Worm (Caenorhabditis elegans) whole organism, dauer: ENCODE results near the gene oac-51.
"Not testable (repeated sequence)": the region's sequence is repeated elsewhere in the genome, so short reads cannot be mapped to it uniquely, and the experiment has no call there.

Experiments
- unc-62 ChIP-seq: sonication (generic microtip); optimal IDR thresholded peaks from 2 replicates; lab custom pipeline; 2017; ENCODE audit warnings: missing biosample characterization, missing genetic modification reagents, missing genetic modification characterization

oac-51 gene

DNA sequence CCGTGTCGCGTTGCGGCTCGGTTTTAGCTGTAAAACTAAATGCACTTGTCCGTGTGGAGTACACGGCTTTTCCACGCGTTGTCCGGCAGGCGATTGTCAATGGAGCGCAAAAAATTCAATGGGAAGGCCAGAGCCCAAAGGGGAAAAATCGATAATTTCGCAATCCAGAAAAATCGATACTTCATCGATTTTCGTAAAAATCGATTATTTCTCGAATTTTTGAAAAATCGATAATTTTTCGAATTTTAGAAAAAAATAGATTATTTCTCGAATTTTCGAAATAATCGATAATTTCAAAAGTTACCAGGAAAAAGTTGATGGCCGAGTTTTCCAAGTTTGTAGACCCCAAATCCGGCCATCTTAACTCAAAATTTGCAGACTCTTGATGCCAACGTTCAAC is 17.1 kb upstream of the oac-51 start:
- no peak for TF ChIP-seq unc-62

DNA sequence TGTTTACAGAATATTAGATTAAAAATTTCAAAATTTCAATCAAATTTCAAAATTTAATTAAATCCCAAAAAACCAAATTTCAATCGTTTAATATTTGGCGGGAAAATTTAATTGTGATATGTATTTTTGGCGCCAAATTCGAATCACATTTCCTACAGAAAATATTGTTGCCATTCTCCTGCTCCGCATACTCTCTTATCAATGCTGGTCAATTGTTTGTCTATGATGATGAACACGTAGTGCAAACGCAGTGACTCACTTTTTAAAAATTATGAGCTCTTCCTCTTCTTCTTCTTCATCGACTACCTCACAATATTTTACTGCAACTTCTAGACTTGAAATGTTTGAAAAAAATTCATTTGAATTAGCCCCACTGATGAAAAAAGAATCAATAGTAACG is 10.2 kb upstream of the oac-51 start, which contains the start of gene trpl-2:
trpl-2 (plus strand) TSS at position 210 of the 400 bp plus-strand sequence.
- TF ChIP-seq unc-62 = no peak

- TF ChIP-seq unc-62 = no peak
Observed at ce11 chrIV:4338217-4338616, 1.6 kb downstream of the oac-51 start.

DNA sequence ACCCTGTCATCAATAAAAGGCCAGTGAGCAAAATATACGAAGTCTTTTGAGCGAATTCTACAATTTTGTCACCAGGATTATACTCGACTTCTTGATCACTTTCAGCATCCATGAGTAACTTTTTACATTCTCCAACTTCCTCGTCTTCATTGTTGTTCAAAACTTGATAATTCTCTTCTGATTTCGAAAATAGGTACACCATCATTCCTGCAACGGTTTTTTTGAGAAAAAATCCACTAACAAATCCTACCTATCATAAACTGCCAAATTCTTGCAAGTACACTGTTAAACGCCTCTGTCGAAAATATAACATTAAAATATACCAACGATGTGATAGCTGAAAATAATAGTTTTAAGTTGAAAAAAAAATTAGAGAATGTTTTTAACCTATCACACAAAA is 8.2 kb downstream of the oac-51 start:
- no peak for TF ChIP-seq unc-62

ce11 chrIV:4346512-4346911 is 9.9 kb downstream of the oac-51 start, which contains the start of gene oac-52:
TSS of gene oac-52 (minus strand) at chrIV:4346612.
- no peak for TF ChIP-seq unc-62

ce11 chrIV:4347578-4348003 is 11.0 kb downstream of the oac-51 start:
- no peak for TF ChIP-seq unc-62

- TF ChIP-seq unc-62 = not testable (repeated sequence)
Observed at ce11 chrIV:4348146-4348545, 11.5 kb downstream of the oac-51 start, which contains the start of gene W03B1.5. TSS of gene W03B1.5 (plus strand) at chrIV:4348446.

- no peak for TF ChIP-seq unc-62
Observed at ce11 chrIV:4356879-4357278, 20.3 kb downstream of the oac-51 start, which contains the start of gene W03B1.9. TSS of gene W03B1.9 (minus strand) at chrIV:4356979.

- TF ChIP-seq unc-62 = no peak
Observed at ce11 chrIV:4357296-4357695, 20.7 kb downstream of the oac-51 start, which contains the start of gene sars-2. TSS of gene sars-2 (plus strand) at chrIV:4357636.

ce11 chrIV:4359653-4360052 is 23.1 kb downstream of the oac-51 start, which contains the start of gene F55F10.3:
TSS of gene F55F10.3 (plus strand) at chrIV:4359953.
- no peak for TF ChIP-seq unc-62

ce11 chrIV:4360497-4360896 is 23.9 kb downstream of the oac-51 start, which contains the start of gene F55F10.1:
TSS of gene F55F10.1 (plus strand) at chrIV:4360837.
- TF ChIP-seq unc-62 = no peak

DNA sequence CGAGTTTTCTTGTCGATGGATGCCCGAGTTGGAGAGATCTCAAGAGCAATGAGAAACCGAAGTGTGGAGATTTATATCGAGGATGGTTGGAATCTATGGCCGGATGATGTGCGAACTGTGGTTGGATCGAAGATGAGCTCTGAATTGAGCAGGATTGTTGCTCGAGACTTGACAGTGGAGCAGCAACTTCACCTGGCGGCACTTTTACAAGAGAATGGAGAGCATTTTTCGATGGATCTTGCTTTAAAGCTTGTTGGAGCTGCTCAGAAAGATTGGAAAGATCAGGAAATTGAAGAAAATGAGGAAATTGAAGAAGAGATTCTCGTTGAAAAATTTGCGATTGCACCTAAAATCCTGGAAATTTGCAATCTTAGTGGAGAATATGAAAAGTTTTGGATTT is 32.5 kb downstream of the oac-51 start:
- no peak for TF ChIP-seq unc-62

DNA sequence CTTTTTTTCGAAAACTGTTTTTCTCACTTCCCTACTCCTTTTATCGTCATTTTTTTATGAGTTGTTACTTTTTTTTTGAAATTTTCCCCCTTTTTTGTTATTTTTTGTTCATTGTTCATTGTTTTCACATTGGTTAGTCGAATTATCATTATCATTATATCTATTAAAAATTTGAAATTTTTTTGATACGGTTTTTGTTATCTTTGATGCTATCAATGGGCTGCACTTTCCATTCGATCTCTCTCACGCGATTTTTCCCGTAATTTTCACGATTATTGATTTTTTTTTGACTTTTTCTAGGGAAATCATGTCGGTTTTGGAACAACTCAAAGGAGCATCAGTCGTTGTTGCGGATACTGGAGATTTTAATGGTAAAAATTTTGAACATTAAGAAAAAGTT is 49.8 kb downstream of the oac-51 start, which contains the start of gene tald-1:
tald-1 (plus strand) TSS at position 301 of the 400 bp plus-strand sequence.
- TF ChIP-seq unc-62 = no peak

ce11 chrIV:4390438-4390894 is 53.9 kb downstream of the oac-51 start, which contains the start of the genes rpl-7A and set-21:
TSS of gene rpl-7A (minus strand) at chrIV:4390590.
TSS of gene set-21 (plus strand) at chrIV:4390844.
- TF ChIP-seq unc-62 = no peak
